Worm (Caenorhabditis elegans): ENCODE results near the gene str-101.

DNA sequence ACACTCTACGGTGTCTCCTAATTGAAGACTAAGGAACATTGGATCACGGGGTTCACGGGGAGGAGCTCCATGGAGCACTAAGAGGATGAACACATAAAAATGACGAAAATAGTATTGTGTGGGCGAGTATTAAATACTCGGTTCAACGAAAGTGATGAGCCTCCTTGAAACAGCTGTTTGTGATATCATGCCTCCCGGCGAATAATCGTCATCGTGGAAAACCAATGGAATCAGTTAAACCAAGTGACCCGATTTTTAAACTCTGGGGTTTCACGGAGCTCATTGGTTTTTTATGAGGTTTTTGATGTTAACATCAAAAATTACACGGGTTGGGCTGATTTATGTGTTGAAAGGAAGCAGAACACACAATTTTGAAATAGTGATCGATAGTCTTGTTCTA is 50.2 kb downstream of the str-101 start:
- TF ChIP-seq lin-11 (tag; optimal IDR thresholded peaks at IDR 0.05) (no peak), ama-1 (optimal IDR thresholded peaks at IDR 0.05) (no peak), unc-42 (tag; optimal IDR thresholded peaks at IDR 0.05) (no peak), ceh-30 (tag; optimal IDR thresholded peaks at IDR 0.05) (no peak), elt-4 (tag; optimal IDR thresholded peaks at IDR 0.05) (no peak), pha-4 (tag; optimal IDR thresholded peaks at IDR 0.05) (no peak)
